Worm (Caenorhabditis elegans): ENCODE results near the gene snx-17.

Gene snx-17

DNA sequence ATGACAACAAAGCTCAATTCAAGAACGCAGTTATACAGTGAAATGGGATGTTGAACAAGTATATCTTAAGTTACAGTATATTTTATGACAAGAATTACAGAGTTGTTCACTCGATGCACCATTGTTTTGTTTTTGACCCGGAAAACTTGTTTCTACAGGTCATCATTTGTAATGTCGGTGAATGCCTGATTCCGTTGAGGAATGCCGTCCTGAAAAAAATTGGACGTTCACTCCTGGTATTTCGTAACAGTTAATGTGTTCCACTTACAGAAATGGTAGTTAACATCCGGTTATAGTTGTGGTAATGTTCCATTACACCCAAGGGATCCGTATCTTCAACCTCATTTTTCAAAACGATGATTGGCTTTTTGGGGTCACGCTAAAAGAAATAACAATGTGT, 5.7 kb downstream of the snx-17 start:
- no peak for TF ChIP-seq scrt-1 (GFP tag; IDR thresholded peaks at IDR 0.05)
- no peak for TF ChIP-seq tbx-37 (GFP tag; conservative IDR thresholded peaks at IDR 0.05)
- no peak for TF ChIP-seq pes-1 (GFP tag; IDR thresholded peaks at IDR 0.05)
- TF ChIP-seq ceh-13 (GFP tag; optimal IDR thresholded peaks at IDR 0.05), result no peak
- no peak for TF ChIP-seq sea-1 (GFP tag; conservative IDR thresholded peaks at IDR 0.05)
- TF ChIP-seq ama-1 (optimal IDR thresholded peaks at IDR 0.05), result no peak
- TF ChIP-seq F13C5.2 (tag; optimal IDR thresholded peaks at IDR 0.05), result no peak
- TF ChIP-seq B0310.2 (tag; optimal IDR thresholded peaks at IDR 0.05), result no peak
- no peak for TF ChIP-seq tbx-11 (GFP tag; IDR thresholded peaks at IDR 0.05)
- TF ChIP-seq tra-4 (tag; optimal IDR thresholded peaks at IDR 0.05), result no peak
- TF ChIP-seq hmbx-1 (tag; optimal IDR thresholded peaks at IDR 0.05), result no peak
- no peak for TF ChIP-seq hnd-1 (tag; optimal IDR thresholded peaks at IDR 0.05)

DNA sequence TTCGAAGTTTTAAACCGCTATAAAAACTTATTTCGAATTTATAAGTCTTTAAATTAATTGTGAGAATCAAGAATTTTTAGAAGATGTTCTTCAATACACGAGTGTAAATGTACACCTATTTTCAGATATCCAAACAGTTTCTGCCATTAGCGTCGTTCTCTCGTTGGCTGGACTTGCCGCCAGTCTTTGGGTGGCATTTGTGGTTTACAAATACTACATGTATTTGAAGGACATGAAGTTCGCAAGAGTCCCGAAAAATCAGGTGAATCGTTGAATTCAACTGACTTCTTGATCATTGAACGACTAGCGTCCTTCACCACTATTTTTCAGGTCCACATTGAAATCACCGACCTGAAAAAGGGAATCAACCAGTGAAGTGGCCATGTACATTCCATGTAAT, 6.4 kb downstream of the snx-17 start:
- TF ChIP-seq F13C5.2 (tag; optimal IDR thresholded peaks at IDR 0.05) (no peak), B0310.2 (tag; optimal IDR thresholded peaks at IDR 0.05) (no peak), ama-1 (optimal IDR thresholded peaks at IDR 0.05) (no peak), tra-4 (tag; optimal IDR thresholded peaks at IDR 0.05) (no peak), scrt-1 (GFP tag; IDR thresholded peaks at IDR 0.05) (no peak), flt-1 (GFP tag; IDR thresholded peaks at IDR 0.05) (no peak), hmbx-1 (tag; optimal IDR thresholded peaks at IDR 0.05) (no peak), ets-7 (tag; optimal IDR thresholded peaks at IDR 0.05) (no peak), ceh-36 (tag; optimal IDR thresholded peaks at IDR 0.05) (no peak), tbx-37 (GFP tag; conservative IDR thresholded peaks at IDR 0.05) (no peak), aly-1 (tag; optimal IDR thresholded peaks at IDR 0.05) (no peak)

DNA sequence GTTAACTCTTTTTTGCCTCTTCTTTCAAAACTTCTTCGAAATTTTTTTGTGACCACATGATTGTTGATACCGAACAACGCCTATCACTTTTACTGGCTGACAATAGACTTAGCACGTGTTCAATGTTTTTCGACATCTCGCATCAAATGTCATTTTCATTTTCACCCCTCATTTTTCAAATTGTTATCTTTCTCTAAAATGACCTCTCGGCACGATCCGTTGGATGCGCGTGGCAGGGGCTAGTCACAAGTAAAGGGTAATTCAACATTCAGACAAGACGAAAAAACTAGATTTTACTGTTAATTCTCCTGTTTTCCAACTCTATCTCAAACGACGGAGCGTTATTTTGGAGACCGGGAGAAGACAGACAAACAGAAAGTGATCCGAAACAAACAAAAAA, 8.6 kb downstream of the snx-17 start, which contains the start of gene F17H10.2:
Gene F17H10.2, plus strand, starts transcription at position 316 of the 400 bp plus-strand sequence.
- TF ChIP-seq scrt-1 (GFP tag; IDR thresholded peaks at IDR 0.05) (no peak), tbx-37 (GFP tag; conservative IDR thresholded peaks at IDR 0.05) (no peak), flt-1 (GFP tag; IDR thresholded peaks at IDR 0.05) (no peak), hmbx-1 (tag; optimal IDR thresholded peaks at IDR 0.05) (no peak), pes-1 (GFP tag; IDR thresholded peaks at IDR 0.05) (no peak), hnd-1 (tag; optimal IDR thresholded peaks at IDR 0.05) (no peak), ama-1 (optimal IDR thresholded peaks at IDR 0.05) (no peak), ets-7 (tag; optimal IDR thresholded peaks at IDR 0.05) (no peak), aly-1 (tag; optimal IDR thresholded peaks at IDR 0.05) (no peak)

DNA sequence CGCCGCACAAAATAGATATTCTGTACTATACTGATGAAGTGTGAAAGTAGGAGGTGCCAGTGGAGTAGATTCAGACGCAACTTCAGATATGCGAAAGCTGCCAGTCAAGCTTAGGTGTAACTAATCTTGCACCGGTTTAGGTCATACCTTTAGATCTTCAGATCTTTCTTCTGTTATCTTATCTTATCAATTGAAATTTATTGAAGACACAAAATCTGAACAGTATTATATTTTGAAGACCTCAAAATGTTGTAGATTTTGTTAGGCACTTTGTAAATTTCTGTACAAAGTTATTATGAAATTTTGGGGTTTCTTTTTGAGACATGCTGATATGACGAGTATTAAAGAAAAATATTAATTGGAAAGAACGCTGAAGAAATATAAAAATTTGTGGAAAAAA, 9.4 kb downstream of the snx-17 start:
- TF ChIP-seq ets-7 (tag; optimal IDR thresholded peaks at IDR 0.05), result no peak
- no peak for TF ChIP-seq aly-1 (tag; optimal IDR thresholded peaks at IDR 0.05)
- no peak for TF ChIP-seq ceh-36 (tag; optimal IDR thresholded peaks at IDR 0.05)
- no peak for TF ChIP-seq scrt-1 (GFP tag; IDR thresholded peaks at IDR 0.05)
- no peak for TF ChIP-seq F13C5.2 (tag; optimal IDR thresholded peaks at IDR 0.05)
- no peak for TF ChIP-seq tbx-11 (GFP tag; IDR thresholded peaks at IDR 0.05)
- TF ChIP-seq pes-1 (GFP tag; IDR thresholded peaks at IDR 0.05), result no peak
- TF ChIP-seq sea-1 (GFP tag; conservative IDR thresholded peaks at IDR 0.05), result no peak
- no peak for TF ChIP-seq hnd-1 (tag; optimal IDR thresholded peaks at IDR 0.05)
- TF ChIP-seq B0310.2 (tag; optimal IDR thresholded peaks at IDR 0.05), result no peak
- TF ChIP-seq hmbx-1 (tag; optimal IDR thresholded peaks at IDR 0.05), result no peak
- no peak for TF ChIP-seq tra-4 (tag; optimal IDR thresholded peaks at IDR 0.05)

DNA sequence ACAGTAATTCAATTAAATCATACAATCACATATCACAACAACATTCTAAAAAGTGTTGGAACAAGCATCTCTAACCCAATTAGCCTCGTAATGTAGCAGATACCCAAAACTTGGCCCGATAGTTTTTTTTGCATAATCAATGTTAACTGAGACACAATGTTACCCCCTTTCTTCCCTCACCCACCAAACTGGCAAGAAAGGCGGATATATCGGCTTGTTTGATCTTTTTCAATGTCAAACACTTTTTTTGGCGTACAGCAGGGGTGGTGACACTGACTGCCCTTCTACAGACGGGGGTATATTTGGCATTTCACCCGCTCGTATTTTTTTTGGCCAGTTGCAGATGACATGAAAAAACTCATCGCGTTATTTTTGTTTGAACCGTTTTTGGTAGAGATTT, 12.1 kb downstream of the snx-17 start:
- TF ChIP-seq hnd-1 (tag; optimal IDR thresholded peaks at IDR 0.05) (no peak), tbx-11 (GFP tag; IDR thresholded peaks at IDR 0.05) (no peak), ceh-36 (tag; optimal IDR thresholded peaks at IDR 0.05) (no peak)

DNA sequence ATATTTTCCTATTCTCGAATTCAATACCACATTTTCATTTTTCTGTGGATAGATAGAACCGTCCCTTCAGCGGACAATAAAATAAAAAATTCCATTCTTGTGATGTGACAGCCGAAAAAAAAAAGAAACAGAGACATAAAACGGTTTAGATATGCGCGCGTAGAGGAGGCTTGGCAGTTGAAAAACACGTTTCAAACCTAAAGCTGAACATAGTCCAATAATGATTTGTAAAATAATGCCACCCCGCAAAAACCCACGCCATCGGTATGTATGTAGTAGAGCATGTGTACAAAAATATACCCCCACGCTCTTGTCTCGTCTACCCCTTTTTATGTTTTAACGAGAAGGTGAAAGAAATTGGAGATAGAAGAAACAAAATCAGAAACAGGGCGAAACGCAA, 13.4 kb downstream of the snx-17 start:
- TF ChIP-seq hnd-1 (tag; optimal IDR thresholded peaks at IDR 0.05), result no peak
- no peak for TF ChIP-seq ama-1 (optimal IDR thresholded peaks at IDR 0.05)
- no peak for TF ChIP-seq ets-7 (tag; optimal IDR thresholded peaks at IDR 0.05)
- no peak for TF ChIP-seq hmbx-1 (tag; optimal IDR thresholded peaks at IDR 0.05)
- TF ChIP-seq B0310.2 (tag; optimal IDR thresholded peaks at IDR 0.05), result no peak
- TF ChIP-seq hmg-4 (GFP tag; optimal IDR thresholded peaks at IDR 0.05), result no peak
- no peak for TF ChIP-seq pes-1 (GFP tag; IDR thresholded peaks at IDR 0.05)
- no peak for TF ChIP-seq tbx-11 (GFP tag; IDR thresholded peaks at IDR 0.05)
- no peak for TF ChIP-seq ceh-36 (tag; optimal IDR thresholded peaks at IDR 0.05)
- TF ChIP-seq tbx-37 (GFP tag; conservative IDR thresholded peaks at IDR 0.05), result no peak
- no peak for TF ChIP-seq sea-1 (GFP tag; conservative IDR thresholded peaks at IDR 0.05)

DNA sequence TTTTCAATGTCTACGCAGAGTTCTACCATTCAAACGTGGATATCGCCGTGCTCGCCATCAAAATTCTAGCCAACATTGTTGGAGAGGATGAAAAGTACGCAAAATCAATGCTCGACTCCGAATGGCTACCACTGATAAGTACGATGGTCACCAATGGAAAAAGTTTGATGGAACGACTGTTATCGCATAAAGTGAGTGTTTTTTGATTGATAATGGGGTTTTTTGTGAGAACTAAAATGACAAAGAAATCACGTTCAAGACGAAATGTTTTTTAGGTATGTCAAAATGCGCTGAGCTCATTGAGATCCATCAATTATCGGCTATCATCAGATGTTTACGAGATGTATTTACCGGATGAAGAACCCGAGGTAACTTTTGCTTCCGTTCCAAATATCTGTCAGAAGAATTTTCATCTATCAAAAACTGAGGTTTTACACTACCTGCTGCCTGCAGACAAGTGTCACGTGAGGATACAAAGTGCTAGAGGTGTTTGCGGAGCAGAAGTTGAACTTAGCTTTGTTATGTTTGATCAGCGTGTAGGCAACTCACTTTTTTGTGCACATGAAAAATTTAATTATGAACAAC, 15.8 kb downstream of the snx-17 start:
- TF ChIP-seq ceh-13 (GFP tag; optimal IDR thresholded peaks at IDR 0.05), result no peak
- no peak for TF ChIP-seq pes-1 (GFP tag; IDR thresholded peaks at IDR 0.05)
- no peak for TF ChIP-seq ceh-36 (tag; optimal IDR thresholded peaks at IDR 0.05)
- TF ChIP-seq aly-1 (tag; optimal IDR thresholded peaks at IDR 0.05), result no peak
- no peak for TF ChIP-seq tbx-37 (GFP tag; conservative IDR thresholded peaks at IDR 0.05)
- no peak for TF ChIP-seq flt-1 (GFP tag; IDR thresholded peaks at IDR 0.05)
- no peak for TF ChIP-seq F13C5.2 (tag; optimal IDR thresholded peaks at IDR 0.05)
- TF ChIP-seq scrt-1 (GFP tag; IDR thresholded peaks at IDR 0.05), result no peak
- no peak for TF ChIP-seq hnd-1 (tag; optimal IDR thresholded peaks at IDR 0.05)

DNA sequence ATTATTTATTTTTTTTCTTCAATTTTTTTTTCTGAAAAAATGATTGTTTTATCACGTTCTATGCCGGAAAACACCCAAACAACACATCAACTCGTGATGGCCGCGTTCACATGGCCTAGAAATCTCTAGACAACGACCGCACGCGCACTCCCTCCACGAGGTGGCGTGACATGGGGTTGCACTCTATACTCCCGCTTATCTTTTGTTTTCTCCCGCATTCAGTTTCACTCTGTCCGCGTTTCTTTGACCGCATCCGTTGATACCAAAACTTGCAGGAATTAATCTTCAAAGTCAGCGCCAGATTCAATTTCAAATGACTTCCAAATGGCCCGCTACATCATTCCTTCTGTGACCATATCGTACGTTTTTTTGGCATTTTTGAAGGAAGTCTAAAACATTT, 17.1 kb downstream of the snx-17 start, which contains the start of gene F17H10.1:
Gene F17H10.1, plus strand, starts transcription at position 276 of the 400 bp plus-strand sequence.
- TF ChIP-seq scrt-1 (GFP tag; IDR thresholded peaks at IDR 0.05), result no peak
- TF ChIP-seq tbx-37 (GFP tag; conservative IDR thresholded peaks at IDR 0.05), result peak; percentile 42; the same call in 1 of the 2 replicates
- TF ChIP-seq hmbx-1 (tag; optimal IDR thresholded peaks at IDR 0.05), result no peak
- peak; percentile 18 for TF ChIP-seq F13C5.2 (tag; optimal IDR thresholded peaks at IDR 0.05)
- peak; percentile 20 for TF ChIP-seq hmg-4 (GFP tag; optimal IDR thresholded peaks at IDR 0.05)
